Worm (Caenorhabditis elegans): ENCODE measurements around the gene C06C6.7.

- TF ChIP-seq snpc-4 (tag; optimal IDR thresholded peaks at IDR 0.05), result no peak
- TF ChIP-seq nhr-237 (tag; optimal IDR thresholded peaks at IDR 0.05), result no peak
- TF ChIP-seq ceh-82 (tag; optimal IDR thresholded peaks at IDR 0.05), result no peak
These were observed 49.5 kb downstream of the C06C6.7 start for ce11 chrV:16041412-16041811.

Measured in whole organism, L3 larva.